Fruit fly (Drosophila melanogaster): ENCODE measurements around the gene Ulp1.

Gene Ulp1

dm6 chrX:19154998-19155397, 53.0 kb downstream of the Ulp1 start (continued):
- TF ChIP-seq CG10543 (GFP tag; optimal IDR thresholded peaks at IDR 0.05) (no peak), ssp (GFP tag; IDR thresholded peaks at IDR 0.05) (peak; percentile 67), cwo (GFP tag; optimal IDR thresholded peaks at IDR 0.05) (peak; percentile 21), ewg (GFP tag; optimal IDR thresholded peaks at IDR 0.05) (peak; percentile 84), CG9932 (GFP tag; IDR thresholded peaks at IDR 0.05) (peak; percentile 40; the same call in 1 of the 2 replicates), CG42726 (GFP tag; IDR thresholded peaks at IDR 0.05; ENCODE audit: partially characterized antibody) (no peak), D19A (tag; optimal IDR thresholded peaks at IDR 0.05) (peak; percentile 87), trem (tag; optimal IDR thresholded peaks at IDR 0.05) (peak; percentile 92), bbx (GFP tag; IDR thresholded peaks at IDR 0.05; ENCODE audit: partially characterized antibody) (no peak), CG2678 (tag; optimal IDR thresholded peaks at IDR 0.05) (peak; percentile 85), Dll (GFP tag; IDR thresholded peaks at IDR 0.05; ENCODE audit: partially characterized antibody) (no peak), wek (GFP tag; optimal IDR thresholded peaks at IDR 0.05) (peak; percentile 67), CG14710 (tag; optimal IDR thresholded peaks at IDR 0.05) (peak; percentile 93), NC2α (GFP tag; optimal IDR thresholded peaks at IDR 0.05) (peak; percentile 84), CG16813 (GFP tag; IDR thresholded peaks at IDR 0.05; ENCODE audit: partially characterized antibody) (no peak), CG12071 (GFP tag; optimal IDR thresholded peaks at IDR 0.05) (peak; percentile 53), CG6254 (GFP tag; optimal IDR thresholded peaks at IDR 0.05) (peak; percentile 91), CG12942 (GFP tag; optimal IDR thresholded peaks at IDR 0.05) (peak; percentile 76), Antp (GFP tag; optimal IDR thresholded peaks at IDR 0.05) (peak; percentile 79), B-H2 (GFP tag; optimal IDR thresholded peaks at IDR 0.05) (no peak), az2 (GFP tag; optimal IDR thresholded peaks at IDR 0.05) (peak; percentile 84), CG4424 (GFP tag; optimal IDR thresholded peaks at IDR 0.05) (peak; percentile 91), CrebB (tag; optimal IDR thresholded peaks at IDR 0.05) (peak; percentile 70), CG9727 (GFP tag; optimal IDR thresholded peaks at IDR 0.05) (peak; percentile 94), Sry-δ (GFP tag; optimal IDR thresholded peaks at IDR 0.05) (peak; percentile 52), fd96Cb (tag; optimal IDR thresholded peaks at IDR 0.05) (peak; percentile 92), CkIIα-i1 (GFP tag; IDR thresholded peaks at IDR 0.05) (no peak), gcm2 (GFP tag; optimal IDR thresholded peaks at IDR 0.05) (peak; percentile 34), CG8924 (tag; optimal IDR thresholded peaks at IDR 0.05) (peak; percentile 91), scrt (GFP tag; optimal IDR thresholded peaks at IDR 0.05) (peak; percentile 46), Camta (GFP tag; optimal IDR thresholded peaks at IDR 0.05) (peak; percentile 86), CG13775 (GFP tag; optimal IDR thresholded peaks at IDR 0.05) (peak; percentile 84), CG10321 (GFP tag; IDR thresholded peaks at IDR 0.05) (no peak), bsh (GFP tag; optimal IDR thresholded peaks at IDR 0.05) (peak; percentile 85 to 96), Sox102F (GFP tag; optimal IDR thresholded peaks at IDR 0.05) (peak; percentile 91), fru (optimal IDR thresholded peaks at IDR 0.05) (no peak), jing (GFP tag; optimal IDR thresholded peaks at IDR 0.05) (peak; percentile 76), stc (GFP tag; IDR thresholded peaks at IDR 0.05) (peak; percentile 70), dmrt11E (tag; optimal IDR thresholded peaks at IDR 0.05) (peak; percentile 97), Ets65A (GFP tag) (peak; percentile 98), CG32772 (GFP tag; IDR thresholded peaks at IDR 0.05) (peak; percentile 87), Ada2b (GFP tag; IDR thresholded peaks at IDR 0.05) (peak; percentile 60), Mrtf (GFP tag; IDR thresholded peaks at IDR 0.05) (peak; percentile 72), Nf-YA (GFP tag; IDR thresholded peaks at IDR 0.05) (0 out of 2 replicates have a peak, but pooled peaks have one; percentile 64), CG13123 (GFP tag; optimal IDR thresholded peaks at IDR 0.05) (peak; percentile 77), klu (GFP tag; IDR thresholded peaks at IDR 0.05) (peak; percentile 27; the same call in 1 of the 2 replicates), tgo (GFP tag; IDR thresholded peaks at IDR 0.05) (peak; percentile 78), sd (tag; optimal IDR thresholded peaks at IDR 0.05) (peak; percentile 3), stwl (tag; optimal IDR thresholded peaks at IDR 0.05) (peak; percentile 55), cg (GFP tag; optimal IDR thresholded peaks at IDR 0.05) (no peak), al (GFP tag; IDR thresholded peaks at IDR 0.05) (no peak)

Data from whole organism, embryonic.